Fruit fly (Drosophila melanogaster) whole organism, embryonic: ENCODE data around the gene Cpr73D.

Experiments used
- Asciz ChIP-seq: fragments of 200-800 bp; sonication (Bioruptor generic); optimal IDR thresholded peaks from 2 replicates; lab custom pipeline; 2017; ENCODE audit warnings: missing biosample characterization, mild to moderate bottlenecking, missing genetic modification characterization, missing genetic modification reagents
- CG12299 ChIP-seq: fragments of 200-800 bp; sonication (Bioruptor generic); optimal IDR thresholded peaks from 2 replicates; lab custom pipeline; 2018; ENCODE audit warnings: missing biosample characterization, mild to moderate bottlenecking, missing genetic modification characterization
- CG1233 ChIP-seq: fragments of 200-800 bp; sonication (Bioruptor generic); optimal IDR thresholded peaks from 4 replicates; lab custom pipeline; 2018; ENCODE audit warnings: missing biosample characterization, mild to moderate bottlenecking, missing genetic modification characterization
- CG12391 ChIP-seq: fragments of 200-800 bp; sonication (Bioruptor generic); optimal IDR thresholded peaks from 3 replicates; lab custom pipeline; 2018; ENCODE audit warnings: missing biosample characterization, mild to moderate bottlenecking, missing genetic modification characterization, moderate library complexity
- CG15514 ChIP-seq: fragments of 200-800 bp; sonication (Bioruptor generic); optimal IDR thresholded peaks from 3 replicates; lab custom pipeline; 2017; ENCODE audit warnings: missing biosample characterization, missing genetic modification characterization, mild to moderate bottlenecking, moderate library complexity, missing genetic modification reagents
- CG16815 ChIP-seq: fragments of 200-800 bp; sonication (Bioruptor generic); optimal IDR thresholded peaks from 3 replicates; lab custom pipeline; 2017; ENCODE audit warnings: missing biosample characterization, mild to moderate bottlenecking, missing genetic modification characterization
- CG1792 ChIP-seq: fragments of 200-800 bp; sonication (Bioruptor generic); optimal IDR thresholded peaks from 2 replicates; lab custom pipeline; 2016; ENCODE audit warnings: missing biosample characterization, missing genetic modification characterization
- CG2199 ChIP-seq: fragments of 200-800 bp; sonication (Bioruptor generic); IDR thresholded peaks from 3 replicates; pipeline ENCODE4 v1.3.6; 2022; ENCODE audit warnings: missing biosample characterization, missing genetic modification characterization
- CG30020 ChIP-seq: fragments of 200-800 bp; optimal IDR thresholded peaks from 2 replicates; lab custom pipeline; 2019; ENCODE audit warnings: missing biosample characterization, mild to moderate bottlenecking, missing genetic modification characterization, moderate library complexity
- CG3847 ChIP-seq: fragments of 200-800 bp; sonication (Bioruptor generic); IDR thresholded peaks from 2 replicates; pipeline ENCODE4 v1.3.6; 2022; ENCODE audit warnings: missing biosample characterization, missing genetic modification characterization
- CG4617 ChIP-seq: fragments of 200-800 bp; sonication (Bioruptor generic); optimal IDR thresholded peaks from 3 replicates; lab custom pipeline; 2016; ENCODE audit warnings: missing biosample characterization, missing genetic modification characterization, borderline replicate concordance
- CG4707 ChIP-seq: fragments of 200-800 bp; sonication (Bioruptor generic); optimal IDR thresholded peaks from 2 replicates; lab custom pipeline; 2018; ENCODE audit warnings: missing biosample characterization, mild to moderate bottlenecking, missing genetic modification characterization, moderate library complexity
- CG6765 ChIP-seq: fragments of 200-800 bp; sonication (Bioruptor generic); optimal IDR thresholded peaks from 3 replicates; lab custom pipeline; 2017; ENCODE audit warnings: missing biosample characterization, mild to moderate bottlenecking, missing genetic modification characterization
- CG7928 ChIP-seq: fragments of 200-800 bp; sonication (Bioruptor generic); optimal IDR thresholded peaks from 2 replicates; lab custom pipeline; 2017; ENCODE audit warnings: missing biosample characterization, mild to moderate bottlenecking, missing genetic modification characterization
- CG8290 ChIP-seq, 3 experiments: fragments of 200-800 bp; sonication (Bioruptor generic); optimal IDR thresholded peaks; 2 replicates each; lab custom pipeline; 2016 to 2019; ENCODE audit warnings: missing biosample characterization in 3 of 3, missing genetic modification characterization in 3 of 3, mild to moderate bottlenecking in 2 of 3, moderate library complexity in 1 of 3
- CG8765 ChIP-seq: fragments of 200-800 bp; sonication (Bioruptor generic); IDR thresholded peaks from 2 replicates; pipeline ENCODE4 v1.3.6; 2022; ENCODE audit warnings: missing biosample characterization, missing genetic modification characterization
- D ChIP-seq, 2 experiments: fragments of 200-800 bp in 1 of 2; fragments of >200 bp in 1 of 2; sonication (Bioruptor generic) in 1 of 2; optimal IDR thresholded peaks; 2 replicates in 1 of 2; 3 replicates in 1 of 2; lab custom pipeline; 2017; ENCODE audit warnings: mild to moderate bottlenecking in 1 of 2, missing biosample characterization in 1 of 2, missing genetic modification characterization in 1 of 2, missing genetic modification reagents in 1 of 2
- Doc3 ChIP-seq: fragments of 200-800 bp; sonication (Bioruptor generic); IDR thresholded peaks from 3 replicates; pipeline ENCODE4 v1.3.6; 2022; ENCODE audit warnings: missing biosample characterization, missing genetic modification characterization; ENCODE audit not compliant: partially characterized antibody
- Drgx ChIP-seq: fragments of 200-800 bp; sonication (Bioruptor generic); IDR thresholded peaks from 2 replicates; pipeline ENCODE4 v1.3.6; 2022; ENCODE audit warnings: missing biosample characterization, missing genetic modification characterization
- HmgZ ChIP-seq: fragments of 200-800 bp; sonication (Bioruptor generic); optimal IDR thresholded peaks from 2 replicates; lab custom pipeline; 2018; ENCODE audit warnings: missing biosample characterization, mild to moderate bottlenecking, missing genetic modification characterization
- Hr51 ChIP-seq, 2 experiments: fragments of 200-800 bp; sonication (Bioruptor generic); optimal IDR thresholded peaks; 2 replicates in 1 of 2; 3 replicates in 1 of 2; lab custom pipeline; 2016 to 2018; ENCODE audit warnings: missing biosample characterization in 2 of 2, missing genetic modification characterization in 2 of 2, mild to moderate bottlenecking in 1 of 2, moderate library complexity in 1 of 2
- Hr78 ChIP-seq, 2 experiments: fragments of 200-800 bp in 1 of 2; fragments of >200 bp in 1 of 2; sonication (Bioruptor generic) in 1 of 2; optimal IDR thresholded peaks; 2 replicates each; lab custom pipeline; 2017 to 2019; ENCODE audit warnings: missing biosample characterization in 2 of 2, missing genetic modification characterization in 2 of 2, mild to moderate bottlenecking in 1 of 2, moderate library complexity in 1 of 2
- Mad ChIP-seq: fragments of 200-800 bp; sonication (Bioruptor generic); optimal IDR thresholded peaks from 2 replicates; lab custom pipeline; 2016; ENCODE audit warnings: missing biosample characterization, missing genetic modification characterization
- NFAT ChIP-seq: fragments of 200-800 bp; sonication (Bioruptor generic); IDR thresholded peaks from 2 replicates; pipeline ENCODE4 v1.3.6; 2022; ENCODE audit warnings: missing biosample characterization, missing genetic modification characterization
- NfI ChIP-seq: fragments of 200-800 bp; sonication (Bioruptor generic); optimal IDR thresholded peaks from 3 replicates; lab custom pipeline; 2018; ENCODE audit warnings: missing biosample characterization, mild to moderate bottlenecking, missing genetic modification characterization, moderate library complexity
- Pdp1 ChIP-seq, 2 experiments: fragments of 200-800 bp; sonication (Bioruptor generic); optimal IDR thresholded peaks; 3 replicates each; lab custom pipeline; 2016; ENCODE audit warnings: missing biosample characterization in 2 of 2, missing genetic modification characterization in 2 of 2, mild to moderate bottlenecking in 1 of 2, moderate library complexity in 1 of 2
- Rx ChIP-seq: fragments of 200-800 bp; sonication (Bioruptor generic); IDR thresholded peaks from 2 replicates; pipeline ENCODE4 v1.3.6; 2022; ENCODE audit warnings: missing biosample characterization, missing genetic modification characterization
- TFAM ChIP-seq: fragments of 200-800 bp; sonication (Bioruptor generic); optimal IDR thresholded peaks from 2 replicates; lab custom pipeline; 2017; ENCODE audit warnings: missing biosample characterization, missing genetic modification characterization, inconsistent platforms
- al ChIP-seq: fragments of 200-800 bp; sonication (Bioruptor generic); IDR thresholded peaks from 2 replicates; pipeline ENCODE4 v1.3.6; 2022; ENCODE audit warnings: missing biosample characterization, missing genetic modification characterization
- bab2 ChIP-seq: fragments of 200-800 bp; sonication (Bioruptor generic); optimal IDR thresholded peaks from 2 replicates; lab custom pipeline; 2016; ENCODE audit warnings: missing biosample characterization, missing genetic modification characterization
- bbx ChIP-seq: fragments of 200-800 bp; sonication (Bioruptor generic); IDR thresholded peaks from 2 replicates; pipeline ENCODE4 v1.3.6; 2022; ENCODE audit warnings: missing biosample characterization, missing genetic modification characterization; ENCODE audit not compliant: partially characterized antibody
- bowl ChIP-seq: fragments of 200-800 bp; sonication (Bioruptor generic); IDR thresholded peaks from 2 replicates; pipeline ENCODE4 v1.3.6; 2022; ENCODE audit warnings: missing biosample characterization, missing genetic modification characterization
- corto ChIP-seq: fragments of 200-800 bp; sonication (Bioruptor generic); optimal IDR thresholded peaks from 2 replicates; lab custom pipeline; 2016; ENCODE audit warnings: missing biosample characterization, mild to moderate bottlenecking, missing genetic modification characterization, moderate library complexity
- da ChIP-seq: fragments of 200-800 bp; sonication (Bioruptor generic); optimal IDR thresholded peaks from 2 replicates; lab custom pipeline; 2016; ENCODE audit warnings: missing biosample characterization, missing genetic modification characterization
- gfzf ChIP-seq: fragments of 200-800 bp; sonication (Bioruptor generic); optimal IDR thresholded peaks from 2 replicates; lab custom pipeline; 2016; ENCODE audit warnings: missing biosample characterization, mild to moderate bottlenecking, missing genetic modification characterization, moderate library complexity
- grau ChIP-seq: fragments of 200-800 bp; optimal IDR thresholded peaks from 3 replicates; lab custom pipeline; 2019; ENCODE audit warnings: missing biosample characterization, mild to moderate bottlenecking, missing genetic modification characterization, moderate library complexity
- hth ChIP-seq: fragments of >200 bp; optimal IDR thresholded peaks from 2 replicates; lab custom pipeline; 2017; ENCODE audit warnings: inconsistent platforms
- jumu ChIP-seq: fragments of 200-800 bp; sonication (Bioruptor generic); optimal IDR thresholded peaks from 3 replicates; lab custom pipeline; 2016; ENCODE audit warnings: missing biosample characterization, missing genetic modification characterization
- knrl ChIP-seq: fragments of 200-800 bp; sonication (Bioruptor generic); IDR thresholded peaks from 3 replicates; pipeline ENCODE4 v1.3.6; 2022; ENCODE audit warnings: missing biosample characterization, missing genetic modification characterization; ENCODE audit not compliant: partially characterized antibody
- nerfin-1 ChIP-seq: fragments of 200-800 bp; sonication (Bioruptor generic); optimal IDR thresholded peaks from 3 replicates; lab custom pipeline; 2019; ENCODE audit warnings: missing biosample characterization, mild to moderate bottlenecking, missing genetic modification characterization, moderate library complexity
- pnt ChIP-seq: fragments of 200-800 bp; sonication (Bioruptor generic); optimal IDR thresholded peaks from 3 replicates; lab custom pipeline; 2016; ENCODE audit warnings: missing biosample characterization, missing genetic modification characterization
- psq ChIP-seq: fragments of 200-800 bp; sonication (Bioruptor generic); optimal IDR thresholded peaks from 2 replicates; lab custom pipeline; 2017; ENCODE audit warnings: missing biosample characterization, missing genetic modification characterization
- ro ChIP-seq: fragments of 200-800 bp; sonication (Bioruptor generic); IDR thresholded peaks from 2 replicates; pipeline ENCODE4 v1.3.6; 2022; ENCODE audit warnings: missing biosample characterization, missing genetic modification characterization
- salm ChIP-seq: fragments of 200-800 bp; sonication (Bioruptor generic); optimal IDR thresholded peaks from 2 replicates; lab custom pipeline; 2018; ENCODE audit warnings: missing biosample characterization, mild to moderate bottlenecking, missing genetic modification characterization
- shn ChIP-seq: fragments of 200-800 bp; sonication (Bioruptor generic); optimal IDR thresholded peaks from 3 replicates; lab custom pipeline; 2016; ENCODE audit warnings: missing biosample characterization, missing genetic modification characterization
- slp2 ChIP-seq: fragments of 200-800 bp; sonication (Bioruptor generic); optimal IDR thresholded peaks from 2 replicates; lab custom pipeline; 2016; ENCODE audit warnings: missing biosample characterization, missing genetic modification characterization
- ssp ChIP-seq: fragments of 200-800 bp; sonication (Bioruptor generic); IDR thresholded peaks from 2 replicates; pipeline ENCODE4 v1.3.6; 2022; ENCODE audit warnings: missing biosample characterization, missing genetic modification characterization
- trh ChIP-seq: fragments of 200-800 bp; sonication (Bioruptor generic); optimal IDR thresholded peaks from 2 replicates; lab custom pipeline; 2016; ENCODE audit warnings: missing biosample characterization, missing genetic modification characterization
- ttk ChIP-seq: fragments of 200-800 bp; sonication (Bioruptor generic); IDR thresholded peaks from 2 replicates; pipeline ENCODE4 v2.1.2; 2022; ENCODE audit warnings: missing biosample characterization, missing genetic modification characterization
- unc-4 ChIP-seq: fragments of 200-800 bp; sonication (Bioruptor generic); IDR thresholded peaks from 2 replicates; pipeline ENCODE4 v1.3.6; 2022; ENCODE audit warnings: missing biosample characterization, missing genetic modification characterization; ENCODE audit not compliant: partially characterized antibody
- zfh1 ChIP-seq: fragments of 200-800 bp; sonication (Bioruptor generic); IDR thresholded peaks from 3 replicates; pipeline ENCODE4 v1.3.6; 2022; ENCODE audit warnings: missing biosample characterization, missing genetic modification characterization

Cpr73D gene

dm6 chr3L:17007041-17007471, 49.6 kb upstream of the Cpr73D start (continued):
- TF ChIP-seq ro (GFP tag; lab: Robert Waterston, UW) (no peak), shn (no peak), CG1792 (no peak), corto (no peak), Hr51 (GFP tag; optimal IDR thresholded peaks at IDR 0.05; lab: Kevin White, UChicago) (peak in 1 of 2 experiments; percentile 40), CG15514 (GFP tag; lab: Kevin White, UChicago) (no peak), gfzf (GFP tag; lab: Kevin White, UChicago) (no peak), Rx (GFP tag; lab: Robert Waterston, UW) (0 out of 2 replicates have a peak, but pooled peaks have one; percentile 28), CG12391 (no peak), CG6765 (GFP tag; lab: Kevin White, UChicago) (no peak), CG2199 (GFP tag; lab: Robert Waterston, UW) (peak; percentile 36; the same call in 1 of the 3 replicates), psq (GFP tag; lab: Kevin White, UChicago) (no peak), jumu (GFP tag; lab: Kevin White, UChicago) (no peak), CG4617 (GFP tag; lab: Kevin White, UChicago) (no peak), D (optimal IDR thresholded peaks at IDR 0.05; lab: Kevin White, UChicago) (no peak), D (GFP tag; optimal IDR thresholded peaks at IDR 0.05; lab: Kevin White, UChicago) (no peak), slp2 (peak; percentile 0), CG8765 (GFP tag; lab: Robert Waterston, UW) (no peak), Mad (GFP tag; lab: Kevin White, UChicago) (no peak), CG1233 (GFP tag; lab: Kevin White, UChicago) (no peak), grau (tag; lab: Kevin White, UChicago) (peak; percentile 46), al (peak; percentile 33; the same call in 1 of the 2 replicates), zfh1 (GFP tag; lab: Robert Waterston, UW) (no peak), Doc3 (GFP tag; lab: Robert Waterston, UW) (no peak), TFAM (GFP tag; lab: Kevin White, UChicago) (no peak), trh (GFP tag; lab: Kevin White, UChicago) (no peak), knrl (no peak), salm (no peak), nerfin-1 (no peak), CG4707 (no peak), CG16815 (GFP tag; lab: Kevin White, UChicago) (no peak), CG7928 (GFP tag; lab: Kevin White, UChicago) (no peak), bbx (GFP tag; lab: Robert Waterston, UW) (no peak), da (GFP tag; lab: Kevin White, UChicago) (no peak), CG30020 (tag; lab: Kevin White, UChicago) (no peak), unc-4 (GFP tag; lab: Robert Waterston, UW) (no peak), CG8290 (GFP tag; optimal IDR thresholded peaks at IDR 0.05; lab: Kevin White, UChicago) (no peak), CG8290 (tag; optimal IDR thresholded peaks at IDR 0.05; lab: Kevin White, UChicago) (peak in 1 of 2 experiments; percentile 56), CG12299 (no peak)
- TF ChIP-seq, all 482 proteins: peak for 131

dm6 chr3L:17006250-17006693, 48.8 kb upstream of the Cpr73D start:
- peak; percentile 4 for TF ChIP-seq NfI (GFP tag; lab: Kevin White, UChicago)
- no peak for TF ChIP-seq pnt
- peak; percentile 2 for TF ChIP-seq Asciz (GFP tag; lab: Kevin White, UChicago)
- TF ChIP-seq HmgZ (tag; lab: Kevin White, UChicago), result peak; percentile 15
- TF ChIP-seq Pdp1 (GFP tag; optimal IDR thresholded peaks at IDR 0.05; lab: Kevin White, UChicago), result peak in 1 of 2 experiments; percentile 8
- no peak for TF ChIP-seq NFAT (GFP tag; lab: Robert Waterston, UW)
- TF ChIP-seq CG3847 (GFP tag; lab: Robert Waterston, UW), result 0 out of 2 replicates have a peak, but pooled peaks have one; percentile 32
- TF ChIP-seq ssp (GFP tag; lab: Robert Waterston, UW), result 0 out of 2 replicates have a peak, but pooled peaks have one; percentile 11
- TF ChIP-seq ttk (GFP tag; lab: Robert Waterston, UW), result peak; percentile 24; the same call in 1 of the 2 replicates
- no peak for TF ChIP-seq hth
- TF ChIP-seq Hr78 (GFP tag; optimal IDR thresholded peaks at IDR 0.05; lab: Kevin White, UChicago), result peak in 1 of 2 experiments; percentile 35
- TF ChIP-seq bowl (GFP tag; lab: Robert Waterston, UW), result no peak
- no peak for TF ChIP-seq bab2 (GFP tag; lab: Kevin White, UChicago)
- TF ChIP-seq Drgx, result peak; percentile 31; the same call in 1 of the 2 replicates
